Fruit fly (Drosophila melanogaster) whole organism, embryonic: ENCODE results near the gene CG46309.
A peak's percentile ranks its signal among the peaks of the same experiment; 100 is the strongest.

Source experiments
- ATbp ChIP-seq: fragments of 200-800 bp; sonication (Bioruptor generic); optimal IDR thresholded peaks from 2 replicates; lab custom pipeline; 2017; ENCODE audit warnings: missing biosample characterization, mild to moderate bottlenecking, missing genetic modification characterization, missing genetic modification reagents
- Adf1 ChIP-seq: fragments of 200-800 bp; sonication (Bioruptor generic); IDR thresholded peaks from 2 replicates; pipeline ENCODE4 v1.3.6; 2022; ENCODE audit warnings: missing biosample characterization, missing genetic modification characterization
- CG10543 ChIP-seq: fragments of 200-800 bp; sonication (Bioruptor generic); optimal IDR thresholded peaks from 3 replicates; lab custom pipeline; 2017; ENCODE audit warnings: missing biosample characterization, mild to moderate bottlenecking, missing genetic modification characterization, moderate library complexity
- CG11504 ChIP-seq: fragments of 200-800 bp; sonication (Bioruptor generic); optimal IDR thresholded peaks from 3 replicates; lab custom pipeline; 2019; ENCODE audit warnings: missing biosample characterization, mild to moderate bottlenecking, missing genetic modification characterization, moderate library complexity
- CG13894 ChIP-seq: fragments of 200-800 bp; sonication (Bioruptor generic); optimal IDR thresholded peaks from 3 replicates; lab custom pipeline; 2018; ENCODE audit warnings: missing biosample characterization, mild to moderate bottlenecking, missing genetic modification characterization, moderate library complexity
- CG15479 ChIP-seq: fragments of 200-800 bp; sonication (Bioruptor generic); optimal IDR thresholded peaks from 3 replicates; lab custom pipeline; 2019; ENCODE audit warnings: missing biosample characterization, mild to moderate bottlenecking, missing genetic modification characterization, moderate library complexity
- CG15696 ChIP-seq: fragments of 200-800 bp; sonication (Bioruptor generic); optimal IDR thresholded peaks from 2 replicates; lab custom pipeline; 2019; ENCODE audit warnings: missing biosample characterization, mild to moderate bottlenecking, missing genetic modification characterization, moderate library complexity
- CG17385 ChIP-seq: fragments of 200-800 bp; sonication (Bioruptor generic); optimal IDR thresholded peaks from 3 replicates; lab custom pipeline; 2018; ENCODE audit warnings: missing biosample characterization, mild to moderate bottlenecking, missing genetic modification characterization
- CG3163 ChIP-seq: fragments of 200-800 bp; sonication (Bioruptor generic); optimal IDR thresholded peaks from 3 replicates; lab custom pipeline; 2016; ENCODE audit warnings: missing biosample characterization, missing genetic modification characterization
- CG3281 ChIP-seq: fragments of 200-800 bp; sonication (Bioruptor generic); optimal IDR thresholded peaks from 3 replicates; lab custom pipeline; 2017; ENCODE audit warnings: missing biosample characterization, mild to moderate bottlenecking, missing genetic modification characterization
- CG33557 ChIP-seq: fragments of 200-800 bp; sonication (Bioruptor generic); optimal IDR thresholded peaks from 2 replicates; lab custom pipeline; 2019; ENCODE audit warnings: missing biosample characterization, mild to moderate bottlenecking, missing genetic modification characterization, moderate library complexity
- CG3838 ChIP-seq: fragments of 200-800 bp; sonication (Bioruptor generic); optimal IDR thresholded peaks from 3 replicates; lab custom pipeline; 2016; ENCODE audit warnings: missing biosample characterization, missing genetic modification characterization
- CG4404 ChIP-seq: fragments of 200-800 bp; sonication (Bioruptor generic); IDR thresholded peaks from 2 replicates; pipeline ENCODE4 v1.3.6; 2022; ENCODE audit warnings: missing biosample characterization, missing genetic modification characterization
- CG5180 ChIP-seq: fragments of 200-800 bp; sonication (Bioruptor generic); optimal IDR thresholded peaks from 3 replicates; lab custom pipeline; 2017; ENCODE audit warnings: missing biosample characterization, missing genetic modification characterization, mild to moderate bottlenecking, moderate library complexity, missing genetic modification reagents
- CG8281 ChIP-seq: fragments of 200-800 bp; sonication (Bioruptor generic); optimal IDR thresholded peaks from 2 replicates; lab custom pipeline; 2018; ENCODE audit warnings: missing biosample characterization, mild to moderate bottlenecking, missing genetic modification characterization, moderate library complexity
- CG8924 ChIP-seq: fragments of 200-800 bp; optimal IDR thresholded peaks from 3 replicates; lab custom pipeline; 2019; ENCODE audit warnings: missing biosample characterization, mild to moderate bottlenecking, missing genetic modification characterization, moderate library complexity
- CoRest ChIP-seq: fragments of 200-800 bp; sonication (Bioruptor generic); optimal IDR thresholded peaks from 3 replicates; lab custom pipeline; 2018; ENCODE audit warnings: missing biosample characterization, mild to moderate bottlenecking, missing genetic modification characterization, moderate library complexity
- Elba2 ChIP-seq: fragments of 200-800 bp; sonication (Bioruptor generic); optimal IDR thresholded peaks from 3 replicates; lab custom pipeline; 2016; ENCODE audit warnings: missing biosample characterization, missing genetic modification characterization
- Fer1 ChIP-seq: fragments of 200-800 bp; sonication (Bioruptor generic); optimal IDR thresholded peaks from 2 replicates; lab custom pipeline; 2017; ENCODE audit warnings: missing biosample characterization, mild to moderate bottlenecking, missing genetic modification characterization
- Hand ChIP-seq: fragments of 200-800 bp; sonication (Bioruptor generic); optimal IDR thresholded peaks from 2 replicates; lab custom pipeline; 2017; ENCODE audit warnings: mild to moderate bottlenecking, missing biosample characterization, missing genetic modification reagents, missing genetic modification characterization
- Hr78 ChIP-seq, 2 experiments: fragments of 200-800 bp in 1 of 2; fragments of >200 bp in 1 of 2; sonication (Bioruptor generic) in 1 of 2; optimal IDR thresholded peaks; 2 replicates each; lab custom pipeline; 2017 to 2019; ENCODE audit warnings: missing biosample characterization in 2 of 2, missing genetic modification characterization in 2 of 2, mild to moderate bottlenecking in 1 of 2, moderate library complexity in 1 of 2
- Med ChIP-seq: fragments of 200-800 bp; sonication (Bioruptor generic); peaks from one replicate; lab custom pipeline; 2016; ENCODE audit warnings: missing biosample characterization, missing genetic modification characterization, mild to moderate bottlenecking, inconsistent platforms, moderate library complexity
- Neu2 ChIP-seq: fragments of 200-800 bp; sonication (Bioruptor generic); optimal IDR thresholded peaks from 3 replicates; lab custom pipeline; 2016; ENCODE audit warnings: missing biosample characterization, missing genetic modification characterization, borderline replicate concordance
- NfI ChIP-seq: fragments of 200-800 bp; sonication (Bioruptor generic); optimal IDR thresholded peaks from 3 replicates; lab custom pipeline; 2018; ENCODE audit warnings: missing biosample characterization, mild to moderate bottlenecking, missing genetic modification characterization, moderate library complexity
- Opbp ChIP-seq: fragments of 200-800 bp; sonication (Bioruptor generic); IDR thresholded peaks from 3 replicates; pipeline ENCODE4 v1.3.6; 2022; ENCODE audit warnings: missing biosample characterization, missing genetic modification characterization; ENCODE audit not compliant: partially characterized antibody
- Ravus ChIP-seq: fragments of 200-800 bp; sonication (Bioruptor generic); IDR thresholded peaks from 2 replicates; pipeline ENCODE4 v1.3.6; 2022; ENCODE audit warnings: missing biosample characterization, missing genetic modification characterization
- Rx ChIP-seq: fragments of 200-800 bp; sonication (Bioruptor generic); IDR thresholded peaks from 2 replicates; pipeline ENCODE4 v1.3.6; 2022; ENCODE audit warnings: missing biosample characterization, missing genetic modification characterization
- Sry-β ChIP-seq: fragments of 200-800 bp; sonication (Bioruptor generic); optimal IDR thresholded peaks from 2 replicates; lab custom pipeline; 2018; ENCODE audit warnings: missing biosample characterization, mild to moderate bottlenecking, missing genetic modification characterization, moderate library complexity
- Trl ChIP-seq, 3 experiments: fragments of >200 bp in 2 of 3; fragments of 200-800 bp in 1 of 3; sonication (Bioruptor generic) in 1 of 3; optimal IDR thresholded peaks; 2 replicates in 1 of 3; 3 replicates in 2 of 3; lab custom pipeline; 2016 to 2017; ENCODE audit warnings: missing biosample characterization in 1 of 3, missing genetic modification characterization in 1 of 3
- abd-A ChIP-seq: fragments of 200-800 bp; sonication (Bioruptor generic); optimal IDR thresholded peaks from 3 replicates; lab custom pipeline; 2019; ENCODE audit warnings: missing biosample characterization, mild to moderate bottlenecking, missing genetic modification characterization, moderate library complexity
- al ChIP-seq: fragments of 200-800 bp; sonication (Bioruptor generic); IDR thresholded peaks from 2 replicates; pipeline ENCODE4 v1.3.6; 2022; ENCODE audit warnings: missing biosample characterization, missing genetic modification characterization
- ap ChIP-seq: fragments of 200-800 bp; sonication (Bioruptor generic); IDR thresholded peaks from 2 replicates; pipeline ENCODE4 v1.3.6; 2022; ENCODE audit warnings: missing biosample characterization, missing genetic modification characterization
- cg ChIP-seq: fragments of 200-800 bp; sonication (Bioruptor generic); optimal IDR thresholded peaks from 3 replicates; lab custom pipeline; 2019; ENCODE audit warnings: missing biosample characterization, mild to moderate bottlenecking, missing genetic modification characterization, moderate library complexity
- crp ChIP-seq, 2 experiments: fragments of 200-800 bp; sonication (Bioruptor generic); optimal IDR thresholded peaks; 2 replicates in 1 of 2; 3 replicates in 1 of 2; lab custom pipeline; 2017; ENCODE audit warnings: missing biosample characterization in 2 of 2, missing genetic modification characterization in 2 of 2, mild to moderate bottlenecking in 1 of 2, moderate library complexity in 1 of 2
- en ChIP-seq: fragments of 200-800 bp; sonication (Bioruptor generic); optimal IDR thresholded peaks from 2 replicates; lab custom pipeline; 2016; ENCODE audit warnings: missing biosample characterization, missing genetic modification characterization
- ftz-f1 ChIP-seq: fragments of 200-800 bp; sonication (Bioruptor generic); optimal IDR thresholded peaks from 2 replicates; lab custom pipeline; 2016; ENCODE audit warnings: missing biosample characterization, missing genetic modification characterization
- grn ChIP-seq: fragments of 200-800 bp; sonication (Bioruptor generic); optimal IDR thresholded peaks from 3 replicates; lab custom pipeline; 2017; ENCODE audit warnings: missing biosample characterization, missing genetic modification characterization
- insv ChIP-seq, 2 experiments: fragments of 200-800 bp; sonication (Bioruptor generic); optimal IDR thresholded peaks; 3 replicates each; lab custom pipeline; 2016 to 2018; ENCODE audit warnings: missing biosample characterization in 2 of 2, missing genetic modification characterization in 2 of 2
- kni ChIP-seq: fragments of 200-800 bp; sonication (Bioruptor generic); optimal IDR thresholded peaks from 3 replicates; lab custom pipeline; 2017; ENCODE audit warnings: mild to moderate bottlenecking, missing biosample characterization, missing genetic modification reagents, missing genetic modification characterization
- lbe ChIP-seq: fragments of 200-800 bp; sonication (Bioruptor generic); optimal IDR thresholded peaks from 2 replicates; lab custom pipeline; 2016; ENCODE audit warnings: missing biosample characterization, mild to moderate bottlenecking, missing genetic modification characterization
- nau ChIP-seq: fragments of 200-800 bp; sonication (Bioruptor generic); optimal IDR thresholded peaks from 3 replicates; lab custom pipeline; 2017; ENCODE audit warnings: missing biosample characterization, mild to moderate bottlenecking, missing genetic modification characterization, missing genetic modification reagents
- nmo ChIP-seq: fragments of 200-800 bp; sonication (Bioruptor generic); optimal IDR thresholded peaks from 2 replicates; lab custom pipeline; 2018; ENCODE audit warnings: missing biosample characterization, mild to moderate bottlenecking, missing genetic modification characterization, moderate library complexity
- odd ChIP-seq: fragments of 200-800 bp; sonication (Bioruptor generic); optimal IDR thresholded peaks from 2 replicates; lab custom pipeline; 2017; ENCODE audit warnings: missing biosample characterization, mild to moderate bottlenecking, missing genetic modification characterization
- pfk ChIP-seq: fragments of 200-800 bp; sonication (Bioruptor generic); optimal IDR thresholded peaks from 2 replicates; lab custom pipeline; 2018; ENCODE audit warnings: missing biosample characterization, mild to moderate bottlenecking, missing genetic modification characterization, moderate library complexity
- sd ChIP-seq: fragments of 200-800 bp; sonication (Bioruptor generic); optimal IDR thresholded peaks from 3 replicates; lab custom pipeline; 2018; ENCODE audit warnings: missing biosample characterization, mild to moderate bottlenecking, missing genetic modification characterization, moderate library complexity
- sqz ChIP-seq: fragments of 200-800 bp; sonication (Bioruptor generic); optimal IDR thresholded peaks from 3 replicates; lab custom pipeline; 2018; ENCODE audit warnings: missing biosample characterization, mild to moderate bottlenecking, missing genetic modification characterization
- tap ChIP-seq: fragments of 200-800 bp; optimal IDR thresholded peaks from 3 replicates; lab custom pipeline; 2019; ENCODE audit warnings: missing biosample characterization, mild to moderate bottlenecking, missing genetic modification characterization, moderate library complexity
- twi ChIP-seq: fragments of 200-800 bp; optimal IDR thresholded peaks from 2 replicates; lab custom pipeline; 2019; ENCODE audit warnings: missing biosample characterization, mild to moderate bottlenecking, missing genetic modification characterization, moderate library complexity
- yki ChIP-seq: fragments of >200 bp; optimal IDR thresholded peaks from 3 replicates; lab custom pipeline; 2018

Gene CG46309

dm6 chr2L:16268107-16268539 lies 16.5 kb upstream of the CG46309 start:
- TF ChIP-seq twi (tag; lab: Kevin White, UChicago) (peak; percentile 56), nau (GFP tag; lab: Kevin White, UChicago) (peak; percentile 30), CG4404 (GFP tag; lab: Robert Waterston, UW) (no peak), insv (GFP tag; optimal IDR thresholded peaks at IDR 0.05; lab: Kevin White, UChicago) (peak in 1 of 2 experiments; percentile 76), CG3281 (no peak), ap (no peak), Hr78 (GFP tag; optimal IDR thresholded peaks at IDR 0.05; lab: Kevin White, UChicago) (peak in 1 of 2 experiments; percentile 11), CG11504 (tag; lab: Kevin White, UChicago) (peak; percentile 42), en (GFP tag; lab: Kevin White, UChicago) (no peak), Trl (optimal IDR thresholded peaks at IDR 0.05; lab: Kevin White, UChicago) (peak; percentile 85 to 95), Trl (GFP tag; optimal IDR thresholded peaks at IDR 0.05; lab: Kevin White, UChicago) (no peak), CG3838 (peak; percentile 54), CG10543 (GFP tag; lab: Kevin White, UChicago) (peak; percentile 3), Med (GFP tag; lab: Kevin White, UChicago) (peak; percentile 75), nmo (GFP tag; lab: Kevin White, UChicago) (no peak), CG13894 (tag; lab: Kevin White, UChicago) (peak; percentile 91), CG8281 (tag; lab: Kevin White, UChicago) (no peak), Rx (GFP tag; lab: Robert Waterston, UW) (no peak), tap (peak; percentile 34), Fer1 (peak; percentile 12), NfI (no peak), ftz-f1 (GFP tag; lab: Kevin White, UChicago) (peak; percentile 6), Opbp (no peak), Adf1 (GFP tag; lab: Robert Waterston, UW) (no peak), Sry-β (GFP tag; lab: Kevin White, UChicago) (peak; percentile 16), cg (GFP tag; lab: Kevin White, UChicago) (peak; percentile 49), Neu2 (GFP tag; lab: Kevin White, UChicago) (peak; percentile 8), lbe (GFP tag; lab: Kevin White, UChicago) (peak; percentile 14), abd-A (tag; lab: Kevin White, UChicago) (no peak), CG15696 (tag; lab: Kevin White, UChicago) (no peak), Hand (GFP tag; lab: Kevin White, UChicago) (no peak), CG3163 (GFP tag; lab: Kevin White, UChicago) (no peak), kni (peak; percentile 12), CG8924 (tag; lab: Kevin White, UChicago) (peak; percentile 40), Ravus (GFP tag; lab: Robert Waterston, UW) (no peak), sqz (peak; percentile 21), al (GFP tag; lab: Robert Waterston, UW) (no peak), yki (lab: Kevin White, UChicago) (peak; percentile 73), sd (tag; lab: Kevin White, UChicago) (peak; percentile 57), pfk (peak; percentile 66), CoRest (tag; lab: Kevin White, UChicago) (no peak), Elba2 (GFP tag; lab: Kevin White, UChicago) (peak; percentile 8), CG33557 (GFP tag; lab: Kevin White, UChicago) (peak; percentile 2), CG17385 (GFP tag; lab: Kevin White, UChicago) (peak; percentile 18), CG15479 (peak; percentile 32), CG5180 (peak; percentile 65), odd (GFP tag; lab: Kevin White, UChicago) (peak; percentile 2), grn (GFP tag; lab: Kevin White, UChicago) (peak; percentile 73), crp (GFP tag; optimal IDR thresholded peaks at IDR 0.05; lab: Kevin White, UChicago) (peak in 1 of 2 experiments; percentile 70), ATbp (GFP tag; lab: Kevin White, UChicago) (no peak)
